Fruit fly (Drosophila melanogaster): Measurements from ENCODE around the gene Rac1.

Rac1 gene

dm6 chr3L:1313039-1313766, 10.7 kb upstream of the Rac1 start, which contains the start of the genes sturkopf and Herc4 (continued):
- TF ChIP-seq Antp (GFP tag; optimal IDR thresholded peaks at IDR 0.05) (peak; percentile 91), odd (GFP tag; optimal IDR thresholded peaks at IDR 0.05) (no peak), H15 (GFP tag; IDR thresholded peaks at IDR 0.05) (no peak; the same call in 2 of the 3 replicates), dpn (GFP tag; optimal IDR thresholded peaks at IDR 0.05) (peak; percentile 70 to 90), exex (tag; optimal IDR thresholded peaks at IDR 0.05) (peak; percentile 39), zen2 (GFP tag; IDR thresholded peaks at IDR 0.05; ENCODE audit: partially characterized antibody) (no peak), MTF-1 (GFP tag; optimal IDR thresholded peaks at IDR 0.05; ENCODE audit: borderline replicate concordance) (no peak), BtbVII (GFP tag; optimal IDR thresholded peaks at IDR 0.05) (peak; percentile 48), amos (GFP tag; IDR thresholded peaks at IDR 0.05; ENCODE audit: partially characterized antibody) (no peak), fru (optimal IDR thresholded peaks at IDR 0.05) (no peak), caup (GFP tag; optimal IDR thresholded peaks at IDR 0.05; ENCODE audit: severe bottlenecking) (peak; percentile 49), zfh2 (GFP tag; optimal IDR thresholded peaks at IDR 0.05) (peak; percentile 91), CG30403 (GFP tag; optimal IDR thresholded peaks at IDR 0.05) (peak; percentile 94), gt (GFP tag; IDR thresholded peaks at IDR 0.05) (no peak), CG8290 (GFP tag; optimal IDR thresholded peaks at IDR 0.05) (peak; percentile 84), CG8290 (tag; optimal IDR thresholded peaks at IDR 0.05) (peak in 1 of 2 experiments; percentile 16), ci (GFP tag; IDR thresholded peaks at IDR 0.05) (peak; percentile 68), fu2 (GFP tag; optimal IDR thresholded peaks at IDR 0.05) (peak; percentile 76), H2.0 (GFP tag; IDR thresholded peaks at IDR 0.05) (peak; percentile 46), CG6765 (GFP tag; optimal IDR thresholded peaks at IDR 0.05) (peak; percentile 43), Dll (GFP tag; IDR thresholded peaks at IDR 0.05; ENCODE audit: partially characterized antibody) (no peak), NK7.1 (GFP tag; optimal IDR thresholded peaks at IDR 0.05) (peak; percentile 32), Opbp (GFP tag; IDR thresholded peaks at IDR 0.05; ENCODE audit: partially characterized antibody) (peak; percentile 37; the same call in 1 of the 3 replicates), CG14667 (GFP tag; IDR thresholded peaks at IDR 0.05) (0 out of 2 replicates have a peak, but pooled peaks have one; percentile 24), Trl (optimal IDR thresholded peaks at IDR 0.05) (no peak), Trl (GFP tag; optimal IDR thresholded peaks at IDR 0.05) (peak; percentile 87), CG2889 (GFP tag; IDR thresholded peaks at IDR 0.05) (peak; percentile 47; the same call in 1 of the 3 replicates), CrebB (tag; optimal IDR thresholded peaks at IDR 0.05) (no peak), CG18011 (GFP tag; optimal IDR thresholded peaks at IDR 0.05) (peak; percentile 57), CG6689 (GFP tag; IDR thresholded peaks at IDR 0.05) (peak; percentile 64), dati (GFP tag; IDR thresholded peaks at IDR 0.05) (no peak), sim (GFP tag; IDR thresholded peaks at IDR 0.05) (no peak), CTCF (GFP tag; optimal IDR thresholded peaks at IDR 0.05) (no peak), CG4854 (GFP tag; optimal IDR thresholded peaks at IDR 0.05) (no peak), CG15696 (tag; optimal IDR thresholded peaks at IDR 0.05) (peak; percentile 24), sima (GFP tag; optimal IDR thresholded peaks at IDR 0.05) (peak; percentile 8), peb (GFP tag; IDR thresholded peaks at IDR 0.05) (no peak), CG9609 (GFP tag; optimal IDR thresholded peaks at IDR 0.05) (peak; percentile 62), Ets97D (GFP tag; optimal IDR thresholded peaks at IDR 0.05) (peak; percentile 94), cwo (GFP tag; optimal IDR thresholded peaks at IDR 0.05) (peak; percentile 57), ash1 (GFP tag; optimal IDR thresholded peaks at IDR 0.05) (no peak), CG14860 (GFP tag; IDR thresholded peaks at IDR 0.05; ENCODE audit: partially characterized antibody) (no peak), dysf (GFP tag; IDR thresholded peaks at IDR 0.05) (peak; percentile 61; the same call in 1 of the 3 replicates), ranshi (GFP tag; IDR thresholded peaks at IDR 0.05) (peak; percentile 43), CG15601 (tag; optimal IDR thresholded peaks at IDR 0.05) (no peak), CG42726 (GFP tag; IDR thresholded peaks at IDR 0.05; ENCODE audit: partially characterized antibody) (no peak), Mad (GFP tag; optimal IDR thresholded peaks at IDR 0.05) (peak; percentile 65), HLH3B (GFP tag; IDR thresholded peaks at IDR 0.05) (peak; percentile 48), jing (GFP tag; optimal IDR thresholded peaks at IDR 0.05) (no peak), CG9437 (GFP tag; optimal IDR thresholded peaks at IDR 0.05) (peak; percentile 85), kah (GFP tag; optimal IDR thresholded peaks at IDR 0.05) (no peak)

Measured in whole organism, embryonic.